1 worm cellular context compared by ENCODE assay signal in genomic region chrIV:5469739-5470138, ce11.
TF ChIP-seq lines count a peak whose summit lies in the region.

Gene rme-2 (plus strand): TSS chrIV:5470026.

TF ChIP-seq in whole organism, young adult, 124 proteins besides CTCF, POLR2A, EP300 and RAD21 (continued from another document):
- TF ChIP-seq mel-28 (tag; optimal IDR thresholded peaks at IDR 0.05; lab: Kevin White, UChicago; ENCODE audit: borderline replicate concordance) (no peak), K11D2.4 (GFP tag; IDR thresholded peaks at IDR 0.05; lab: Robert Waterston, UW) (no peak), C17E4.6 (GFP tag; IDR thresholded peaks at IDR 0.05; lab: Robert Waterston, UW) (peak; percentile 82), lsl-1 (GFP tag; optimal IDR thresholded peaks at IDR 0.05; lab: Kevin White, UChicago) (peak; percentile 97), Y95B8A.8 (GFP tag; IDR thresholded peaks at IDR 0.05; lab: Robert Waterston, UW) (peak; percentile 69; the same call in 1 of the 2 replicates), sdz-38 (tag; optimal IDR thresholded peaks at IDR 0.05; lab: Kevin White, UChicago) (no peak), hmg-1.2 (GFP tag; IDR thresholded peaks at IDR 0.05; lab: Robert Waterston, UW) (peak; percentile 62), attf-5 (GFP tag; optimal IDR thresholded peaks at IDR 0.05; lab: Kevin White, UChicago) (no peak), unc-130 (GFP tag; optimal IDR thresholded peaks at IDR 0.05; lab: Kevin White, UChicago) (peak; percentile 76), F37B4.10 (GFP tag; IDR thresholded peaks at IDR 0.05; lab: Robert Waterston, UW) (no peak), ztf-26 (tag; optimal IDR thresholded peaks at IDR 0.05; lab: Kevin White, UChicago) (no peak), madf-8 (GFP tag; conservative IDR thresholded peaks at IDR 0.05; lab: Robert Waterston, UW) (peak; percentile 95), ceh-40 (GFP tag; IDR thresholded peaks at IDR 0.05; lab: Robert Waterston, UW) (no peak), snpc-1.1 (tag; optimal IDR thresholded peaks at IDR 0.05; lab: Kevin White, UChicago; ENCODE audit: insufficient read depth) (peak; percentile 72), hmg-20 (GFP tag; IDR thresholded peaks at IDR 0.05; lab: Robert Waterston, UW) (0 out of 2 replicates have a peak, but pooled peaks have one; percentile 6), pbrm-1 (GFP tag; IDR thresholded peaks at IDR 0.05; lab: Robert Waterston, UW) (0 out of 2 replicates have a peak, but pooled peaks have one; percentile 12), nfyb-1 (GFP tag; IDR thresholded peaks at IDR 0.05; lab: Robert Waterston, UW) (peak; percentile 50; the same call in 1 of the 2 replicates), ceh-27 (GFP tag; optimal IDR thresholded peaks at IDR 0.05; lab: Kevin White, UChicago) (no peak), tbx-9 (tag; optimal IDR thresholded peaks at IDR 0.05; lab: Kevin White, UChicago; ENCODE audit: borderline replicate concordance) (no peak), die-1 (tag; optimal IDR thresholded peaks at IDR 0.05; lab: Kevin White, UChicago) (no peak), rpc-1 (optimal IDR thresholded peaks at IDR 0.05; lab: Kevin White, UChicago) (no peak), rpc-1 (tag; optimal IDR thresholded peaks at IDR 0.05; lab: Kevin White, UChicago) (no peak), Y56A3A.18 (GFP tag; IDR thresholded peaks at IDR 0.05; lab: Robert Waterston, UW) (no peak), gei-17 (GFP tag; optimal IDR thresholded peaks at IDR 0.05; lab: Kevin White, UChicago) (no peak), F57C9.4 (tag; optimal IDR thresholded peaks at IDR 0.05; lab: Kevin White, UChicago) (no peak), nfya-1 (tag; optimal IDR thresholded peaks at IDR 0.05; lab: Kevin White, UChicago; ENCODE audit: borderline replicate concordance, insufficient read depth) (no peak), lin-35 (GFP tag; optimal IDR thresholded peaks at IDR 0.05; lab: Kevin White, UChicago) (peak in 1 of 3 experiments; percentile 82), T26A5.8 (tag; optimal IDR thresholded peaks at IDR 0.05; lab: Kevin White, UChicago) (no peak), madf-6 (GFP tag; IDR thresholded peaks at IDR 0.05; lab: Robert Waterston, UW) (peak; percentile 98), snpc-4 (GFP tag; optimal IDR thresholded peaks at IDR 0.05; lab: Kevin White, UChicago) (peak; percentile 87), snpc-4 (tag; optimal IDR thresholded peaks at IDR 0.05; lab: Kevin White, UChicago) (peak; percentile 54 to 94 (median 92)), sea-2 (GFP tag; IDR thresholded peaks at IDR 0.05; lab: Robert Waterston, UW) (no peak), F39B2.1 (GFP tag; IDR thresholded peaks at IDR 0.05; lab: Robert Waterston, UW) (no peak), ets-4 (GFP tag; optimal IDR thresholded peaks at IDR 0.05; lab: Kevin White, UChicago) (no peak), egl-44 (GFP tag; IDR thresholded peaks at IDR 0.05; lab: Robert Waterston, UW) (no peak), ztf-18 (tag; optimal IDR thresholded peaks at IDR 0.05; lab: Kevin White, UChicago) (peak; percentile 45), fkh-3 (tag; optimal IDR thresholded peaks at IDR 0.05; lab: Kevin White, UChicago) (no peak), bed-2 (GFP tag; IDR thresholded peaks at IDR 0.05; lab: Robert Waterston, UW) (no peak), ama-1 (optimal IDR thresholded peaks at IDR 0.05; lab: Kevin White, UChicago) (no peak), ama-1 (GFP tag; optimal IDR thresholded peaks at IDR 0.05; lab: Kevin White, UChicago) (no peak)
